Fruit fly (Drosophila melanogaster): ENCODE measurements around the gene CG10969.
A peak's percentile ranks its signal among the peaks of the same experiment; 100 is the strongest.

CG10969 gene

dm6 chr3L:12754769-12755189 is 26.1 kb downstream of the CG10969 start, which contains the start of the genes CG10973 and Vps13D (continued):
- TF ChIP-seq mld (GFP tag; IDR thresholded peaks at IDR 0.05; ENCODE audit: partially characterized antibody) (peak; percentile 77; the same call in 2 of the 3 replicates), CG4707 (GFP tag; optimal IDR thresholded peaks at IDR 0.05) (peak; percentile 84), en (GFP tag; optimal IDR thresholded peaks at IDR 0.05) (no peak), jing (GFP tag; optimal IDR thresholded peaks at IDR 0.05) (no peak), crp (GFP tag; optimal IDR thresholded peaks at IDR 0.05) (peak; percentile 75 to 94), pros (GFP tag; optimal IDR thresholded peaks at IDR 0.05) (no peak), Myb (GFP tag; optimal IDR thresholded peaks at IDR 0.05) (peak; percentile 16), MTF-1 (GFP tag; optimal IDR thresholded peaks at IDR 0.05; ENCODE audit: borderline replicate concordance) (peak; percentile 84), CG8944 (GFP tag; optimal IDR thresholded peaks at IDR 0.05) (no peak), Lhr (GFP tag; optimal IDR thresholded peaks at IDR 0.05) (peak; percentile 59), bsh (GFP tag; optimal IDR thresholded peaks at IDR 0.05) (no peak), BtbVII (GFP tag; optimal IDR thresholded peaks at IDR 0.05) (peak; percentile 58), so (GFP tag; IDR thresholded peaks at IDR 0.05) (no peak), oc (tag; optimal IDR thresholded peaks at IDR 0.05) (no peak), Doc3 (GFP tag; IDR thresholded peaks at IDR 0.05; ENCODE audit: partially characterized antibody) (peak; percentile 88), CG1792 (GFP tag; optimal IDR thresholded peaks at IDR 0.05) (peak; percentile 67), HLH3B (GFP tag; IDR thresholded peaks at IDR 0.05) (no peak; the same call in 1 of the 2 replicates), Sry-β (GFP tag; optimal IDR thresholded peaks at IDR 0.05) (peak; percentile 61), stc (GFP tag; IDR thresholded peaks at IDR 0.05) (peak; percentile 42; the same call in 1 of the 2 replicates), luna (GFP tag; optimal IDR thresholded peaks at IDR 0.05) (no peak), CG12219 (GFP tag; optimal IDR thresholded peaks at IDR 0.05) (no peak), caup (GFP tag; optimal IDR thresholded peaks at IDR 0.05; ENCODE audit: severe bottlenecking) (no peak), prd (optimal IDR thresholded peaks at IDR 0.05) (no peak), prd (GFP tag; IDR thresholded peaks at IDR 0.05) (no peak), CG6254 (GFP tag; optimal IDR thresholded peaks at IDR 0.05) (peak; percentile 68), croc (GFP tag; conservative IDR thresholded peaks at IDR 0.05) (no peak), cg (GFP tag; optimal IDR thresholded peaks at IDR 0.05) (no peak), CoRest (tag; optimal IDR thresholded peaks at IDR 0.05) (no peak), Usf (GFP tag; optimal IDR thresholded peaks at IDR 0.05) (no peak), CG11723 (GFP tag; optimal IDR thresholded peaks at IDR 0.05) (no peak), ranshi (GFP tag; IDR thresholded peaks at IDR 0.05) (peak; percentile 47; the same call in 1 of the 2 replicates), CG12659 (GFP tag; optimal IDR thresholded peaks at IDR 0.05) (peak; percentile 82), sob (GFP tag; IDR thresholded peaks at IDR 0.05) (peak; percentile 53; the same call in 1 of the 2 replicates), Mrtf (GFP tag; IDR thresholded peaks at IDR 0.05) (no peak), CG14050 (GFP tag; IDR thresholded peaks at IDR 0.05) (no peak), CG11456 (GFP tag; IDR thresholded peaks at IDR 0.05) (no peak), Jarid2 (GFP tag; optimal IDR thresholded peaks at IDR 0.05) (no peak), CG4404 (GFP tag; IDR thresholded peaks at IDR 0.05) (no peak), CG9797 (GFP tag; optimal IDR thresholded peaks at IDR 0.05) (peak; percentile 14), CG18476 (GFP tag; optimal IDR thresholded peaks at IDR 0.05) (no peak), exex (tag; optimal IDR thresholded peaks at IDR 0.05) (no peak), CG15073 (GFP tag; optimal IDR thresholded peaks at IDR 0.05) (no peak), Antp (GFP tag; optimal IDR thresholded peaks at IDR 0.05) (no peak), CG17359 (tag; optimal IDR thresholded peaks at IDR 0.05) (no peak), vnd (GFP tag; IDR thresholded peaks at IDR 0.05; ENCODE audit: partially characterized antibody) (peak; percentile 84), Ets65A (GFP tag) (no peak), CG4282 (GFP tag; optimal IDR thresholded peaks at IDR 0.05) (no peak), CG6813 (GFP tag; optimal IDR thresholded peaks at IDR 0.05) (no peak), Bteb2 (GFP tag; optimal IDR thresholded peaks at IDR 0.05) (peak; percentile 27), CG17829 (tag; optimal IDR thresholded peaks at IDR 0.05) (no peak)
